Fruit fly (Drosophila melanogaster): ENCODE data around the gene CG42538.

DNA sequence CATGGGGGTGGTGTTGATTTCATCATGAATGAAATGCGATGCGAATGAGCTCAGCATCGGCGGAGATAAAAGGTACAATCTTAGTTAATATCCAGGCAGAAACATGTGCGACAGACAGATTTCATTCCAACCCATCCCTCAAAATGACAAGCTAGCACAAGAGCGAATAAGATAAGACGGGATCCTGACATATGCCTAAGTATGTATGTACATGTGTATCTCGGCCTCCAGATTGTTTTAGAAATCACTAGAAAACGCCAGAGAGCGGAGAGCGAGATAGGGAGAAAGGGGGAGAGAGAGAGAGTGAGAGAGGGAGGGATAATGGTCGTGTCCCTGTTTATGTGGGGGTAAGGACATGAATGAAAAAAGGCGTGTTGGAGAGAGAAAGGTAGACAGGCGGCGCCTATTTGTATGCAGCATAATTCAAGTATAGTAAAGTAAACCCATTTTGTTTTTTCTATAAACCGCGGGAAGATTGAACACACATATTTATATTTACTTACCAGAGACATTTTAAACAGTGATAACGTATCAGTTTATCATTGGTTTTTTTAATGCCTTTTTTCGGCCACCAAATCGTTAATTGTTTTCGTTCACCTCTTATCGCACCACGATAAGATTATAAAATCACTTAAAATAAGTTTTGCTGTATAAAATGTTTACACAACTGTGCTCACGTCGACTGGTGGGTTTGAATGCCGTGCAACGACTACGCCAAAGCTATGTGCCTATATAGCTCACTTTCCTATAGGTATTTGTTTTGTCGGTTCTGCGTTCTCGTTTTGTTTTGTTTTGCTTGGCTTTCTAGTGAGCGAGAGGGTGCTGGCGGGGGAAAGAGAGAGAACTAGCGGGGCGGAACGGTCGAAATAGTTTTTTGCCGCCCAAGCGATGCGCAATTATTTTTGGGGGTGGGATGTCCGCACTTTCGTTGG lies 15.9 kb downstream of the CG42538 start:
- TF ChIP-seq Dll (optimal IDR thresholded peaks at IDR 0.05) (no peak), usp (GFP tag; optimal IDR thresholded peaks at IDR 0.05) (no peak)
